Fruit fly (Drosophila melanogaster): ENCODE measurements around the gene Nepl15.

Gene Nepl15

DNA sequence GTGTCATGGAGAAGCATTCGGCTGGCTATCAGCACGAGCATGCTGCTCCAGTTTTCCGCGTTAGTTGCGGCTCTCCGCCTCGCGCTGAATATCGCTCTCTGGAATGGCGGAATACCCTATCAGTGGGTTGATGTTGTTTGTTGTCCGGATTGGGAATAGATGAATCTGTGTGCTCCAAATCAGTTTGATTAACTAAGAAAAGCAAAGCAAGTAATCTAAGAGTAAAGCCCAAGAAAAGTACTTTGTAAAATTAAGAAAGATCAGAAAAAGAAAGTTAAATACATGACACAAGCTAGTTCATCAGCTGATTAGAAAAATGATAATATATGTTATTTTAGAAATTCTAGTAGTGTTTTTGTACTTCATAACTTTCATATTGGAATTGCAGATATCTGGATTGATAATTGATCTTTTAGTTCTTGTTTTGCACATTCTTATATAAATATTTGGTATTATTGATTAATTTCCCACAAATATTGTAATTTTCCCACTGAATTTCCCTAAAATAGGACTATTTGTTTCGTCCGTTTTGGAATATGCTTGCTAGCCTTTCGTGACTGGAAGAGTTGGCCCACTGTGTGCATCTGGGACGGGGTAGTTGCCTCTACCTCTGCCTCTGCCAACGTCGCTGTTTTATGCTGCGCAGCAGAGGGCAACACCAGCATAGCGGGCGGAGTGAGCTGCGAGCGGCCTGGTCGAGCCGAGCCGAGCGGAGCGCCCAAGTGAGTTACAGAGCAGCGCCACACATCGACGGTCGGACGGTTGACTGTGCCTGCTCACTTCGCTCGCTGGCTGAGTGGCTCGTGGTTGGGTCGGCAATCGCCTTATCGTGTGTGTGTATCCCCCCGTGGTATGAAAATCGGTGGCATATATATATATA, 11.8 kb downstream of the Nepl15 start (continued):
- TF ChIP-seq Hmx (GFP tag; optimal IDR thresholded peaks at IDR 0.05) (peak; percentile 38), CG15011 (GFP tag; optimal IDR thresholded peaks at IDR 0.05) (peak; percentile 45), her (GFP tag; optimal IDR thresholded peaks at IDR 0.05) (peak; percentile 27), unpg (GFP tag; optimal IDR thresholded peaks at IDR 0.05) (peak; percentile 52), Hr3 (GFP tag; optimal IDR thresholded peaks at IDR 0.05) (peak; percentile 60), tll (GFP tag; optimal IDR thresholded peaks at IDR 0.05) (no peak), CG4424 (GFP tag; optimal IDR thresholded peaks at IDR 0.05) (peak; percentile 64), Stat92E (GFP tag; optimal IDR thresholded peaks at IDR 0.05) (no peak), Hr51 (GFP tag; optimal IDR thresholded peaks at IDR 0.05) (peak in 1 of 2 experiments; percentile 80), CG12659 (GFP tag; optimal IDR thresholded peaks at IDR 0.05) (peak; percentile 74), CG4854 (GFP tag; optimal IDR thresholded peaks at IDR 0.05) (no peak), CG2875 (GFP tag; optimal IDR thresholded peaks at IDR 0.05) (no peak), org-1 (GFP tag; optimal IDR thresholded peaks at IDR 0.05) (peak; percentile 47), pb (GFP tag; optimal IDR thresholded peaks at IDR 0.05) (no peak), CG43689 (GFP tag; IDR thresholded peaks at IDR 0.05) (no peak), caup (GFP tag; optimal IDR thresholded peaks at IDR 0.05; ENCODE audit: severe bottlenecking) (peak; percentile 9), trh (GFP tag; optimal IDR thresholded peaks at IDR 0.05) (peak; percentile 11), Trl (optimal IDR thresholded peaks at IDR 0.05) (peak; percentile 61 to 66), Trl (GFP tag; optimal IDR thresholded peaks at IDR 0.05) (peak; percentile 22), sens (GFP tag) (peak; percentile 92), ttk (GFP tag; IDR thresholded peaks at IDR 0.05) (peak; percentile 9; the same call in 1 of the 2 replicates), gfzf (GFP tag; optimal IDR thresholded peaks at IDR 0.05) (no peak), MBD-R2 (GFP tag; IDR thresholded peaks at IDR 0.05) (peak; percentile 23; the same call in 1 of the 2 replicates), Max (GFP tag; optimal IDR thresholded peaks at IDR 0.05) (no peak), ato (GFP tag; IDR thresholded peaks at IDR 0.05; ENCODE audit: partially characterized antibody) (0 out of 2 replicates have a peak, but pooled peaks have one; percentile 31), ci (GFP tag; IDR thresholded peaks at IDR 0.05) (peak; percentile 83), Opbp (GFP tag; IDR thresholded peaks at IDR 0.05; ENCODE audit: partially characterized antibody) (no peak), Kr (GFP tag; optimal IDR thresholded peaks at IDR 0.05) (no peak), CG3065 (GFP tag; optimal IDR thresholded peaks at IDR 0.05) (no peak), CG13123 (GFP tag; optimal IDR thresholded peaks at IDR 0.05) (peak; percentile 42), inv (GFP tag; IDR thresholded peaks at IDR 0.05; ENCODE audit: partially characterized antibody) (no peak), CG1603 (tag; optimal IDR thresholded peaks at IDR 0.05) (peak; percentile 31), zfh1 (GFP tag; IDR thresholded peaks at IDR 0.05) (peak; percentile 42; the same call in 2 of the 3 replicates), emc (GFP tag; optimal IDR thresholded peaks at IDR 0.05) (no peak), lola (GFP tag; optimal IDR thresholded peaks at IDR 0.05) (peak in 1 of 3 experiments; percentile 47), CG10959 (GFP tag; IDR thresholded peaks at IDR 0.05) (peak; percentile 17), CTCF (GFP tag; optimal IDR thresholded peaks at IDR 0.05) (peak; percentile 31), CG6854 (GFP tag; optimal IDR thresholded peaks at IDR 0.05) (peak; percentile 26), CG7786 (GFP tag; optimal IDR thresholded peaks at IDR 0.05) (peak; percentile 37), CG1529 (GFP tag; optimal IDR thresholded peaks at IDR 0.05) (peak; percentile 22), cato (GFP tag; optimal IDR thresholded peaks at IDR 0.05; ENCODE audit: borderline replicate concordance) (no peak), CG9932 (GFP tag; IDR thresholded peaks at IDR 0.05) (peak; percentile 54), CG42726 (GFP tag; IDR thresholded peaks at IDR 0.05; ENCODE audit: partially characterized antibody) (0 out of 2 replicates have a peak, but pooled peaks have one; percentile 30), CG7963 (GFP tag; IDR thresholded peaks at IDR 0.05; ENCODE audit: partially characterized antibody) (no peak), CG4707 (GFP tag; optimal IDR thresholded peaks at IDR 0.05) (peak; percentile 66), odd (GFP tag; optimal IDR thresholded peaks at IDR 0.05) (peak; percentile 6), Doc2 (GFP tag; IDR thresholded peaks at IDR 0.05) (no peak), CG33213 (GFP tag; optimal IDR thresholded peaks at IDR 0.05) (no peak)
